Fruit fly (Drosophila melanogaster) whole organism, embryonic: ENCODE data around the gene Mst98Ca.

Experiments used
- Atf6 ChIP-seq: fragments of 200-800 bp; sonication (Bioruptor generic); IDR thresholded peaks from 2 replicates; pipeline ENCODE4 v1.3.6; 2022; ENCODE audit warnings: missing biosample characterization, missing genetic modification characterization
- B-H1 ChIP-seq: fragments of 200-800 bp; sonication (Bioruptor generic); IDR thresholded peaks from 3 replicates; pipeline ENCODE4 v1.3.6; 2022; ENCODE audit warnings: missing biosample characterization, missing genetic modification characterization
- C15 ChIP-seq: fragments of 200-800 bp; sonication (Bioruptor generic); IDR thresholded peaks from 3 replicates; pipeline ENCODE4 v1.3.6; 2022; ENCODE audit warnings: missing biosample characterization, missing genetic modification characterization
- CG12391 ChIP-seq: fragments of 200-800 bp; sonication (Bioruptor generic); optimal IDR thresholded peaks from 3 replicates; lab custom pipeline; 2018; ENCODE audit warnings: missing biosample characterization, mild to moderate bottlenecking, missing genetic modification characterization, moderate library complexity
- CG12942 ChIP-seq: fragments of 200-800 bp; sonication (Bioruptor generic); optimal IDR thresholded peaks from 3 replicates; lab custom pipeline; 2016; ENCODE audit warnings: missing biosample characterization, missing genetic modification characterization
- CG13123 ChIP-seq: fragments of 200-800 bp; sonication (Bioruptor generic); optimal IDR thresholded peaks from 2 replicates; lab custom pipeline; 2016; ENCODE audit warnings: missing biosample characterization, missing genetic modification characterization
- CG14965 ChIP-seq: fragments of 200-800 bp; sonication (Bioruptor generic); optimal IDR thresholded peaks from 2 replicates; lab custom pipeline; 2016; ENCODE audit warnings: missing biosample characterization, missing genetic modification characterization, borderline replicate concordance
- CG15073 ChIP-seq: fragments of 200-800 bp; sonication (Bioruptor generic); optimal IDR thresholded peaks from 2 replicates; lab custom pipeline; 2016; ENCODE audit warnings: missing biosample characterization, missing genetic modification characterization
- CG1602 ChIP-seq: fragments of 200-800 bp; sonication (Bioruptor generic); optimal IDR thresholded peaks from 3 replicates; lab custom pipeline; 2016; ENCODE audit warnings: missing biosample characterization, missing genetic modification characterization
- CG16813 ChIP-seq: fragments of 200-800 bp; sonication (Bioruptor generic); IDR thresholded peaks from 3 replicates; pipeline ENCODE4 v1.3.6; 2022; ENCODE audit warnings: missing biosample characterization, missing genetic modification characterization; ENCODE audit not compliant: partially characterized antibody
- CG17385 ChIP-seq: fragments of 200-800 bp; sonication (Bioruptor generic); optimal IDR thresholded peaks from 3 replicates; lab custom pipeline; 2018; ENCODE audit warnings: missing biosample characterization, mild to moderate bottlenecking, missing genetic modification characterization
- CG17912 ChIP-seq: fragments of 200-800 bp; sonication (Bioruptor generic); optimal IDR thresholded peaks from 2 replicates; lab custom pipeline; 2018; ENCODE audit warnings: missing biosample characterization, mild to moderate bottlenecking, missing genetic modification characterization
- CG2889 ChIP-seq: fragments of 200-800 bp; sonication (Bioruptor generic); IDR thresholded peaks from 3 replicates; pipeline ENCODE4 v1.3.6; 2022; ENCODE audit warnings: missing biosample characterization, missing genetic modification characterization
- CG34224 ChIP-seq: fragments of 200-800 bp; sonication (Bioruptor generic); IDR thresholded peaks from 3 replicates; pipeline ENCODE4 v1.3.6; 2022; ENCODE audit warnings: missing biosample characterization, missing genetic modification characterization; ENCODE audit not compliant: partially characterized antibody
- CG4404 ChIP-seq: fragments of 200-800 bp; sonication (Bioruptor generic); IDR thresholded peaks from 2 replicates; pipeline ENCODE4 v1.3.6; 2022; ENCODE audit warnings: missing biosample characterization, missing genetic modification characterization
- CG6765 ChIP-seq: fragments of 200-800 bp; sonication (Bioruptor generic); optimal IDR thresholded peaks from 3 replicates; lab custom pipeline; 2017; ENCODE audit warnings: missing biosample characterization, mild to moderate bottlenecking, missing genetic modification characterization
- CG7556 ChIP-seq: fragments of 200-800 bp; sonication (Bioruptor generic); optimal IDR thresholded peaks from 2 replicates; lab custom pipeline; 2017; ENCODE audit warnings: missing biosample characterization, mild to moderate bottlenecking, missing genetic modification characterization
- CG7786 ChIP-seq: fragments of 200-800 bp; sonication (Bioruptor generic); optimal IDR thresholded peaks from 2 replicates; lab custom pipeline; 2016; ENCODE audit warnings: missing biosample characterization, missing genetic modification characterization
- CG8765 ChIP-seq: fragments of 200-800 bp; sonication (Bioruptor generic); IDR thresholded peaks from 2 replicates; pipeline ENCODE4 v1.3.6; 2022; ENCODE audit warnings: missing biosample characterization, missing genetic modification characterization
- D19B ChIP-seq: fragments of 200-800 bp; sonication (Bioruptor generic); optimal IDR thresholded peaks from 2 replicates; lab custom pipeline; 2017; ENCODE audit warnings: missing biosample characterization, mild to moderate bottlenecking, missing genetic modification characterization
- Dad ChIP-seq: fragments of 200-800 bp; sonication (Bioruptor generic); optimal IDR thresholded peaks from 3 replicates; lab custom pipeline; 2016; ENCODE audit warnings: missing biosample characterization, missing genetic modification characterization
- Dip3 ChIP-seq: fragments of 200-800 bp; sonication (Bioruptor generic); optimal IDR thresholded peaks from 3 replicates; lab custom pipeline; 2016; ENCODE audit warnings: missing biosample characterization, missing genetic modification characterization
- E2f1 ChIP-seq: fragments of 200-800 bp; sonication (Bioruptor generic); IDR thresholded peaks from 2 replicates; pipeline ENCODE4 v1.3.6; 2022; ENCODE audit warnings: missing biosample characterization, missing genetic modification characterization
- ERR ChIP-seq: fragments of 200-800 bp; sonication (Bioruptor generic); optimal IDR thresholded peaks from 2 replicates; lab custom pipeline; 2016; ENCODE audit warnings: missing biosample characterization, missing genetic modification characterization
- Eip74EF ChIP-seq, 2 experiments: fragments of 200-800 bp in 1 of 2; fragments of >200 bp in 1 of 2; sonication (Bioruptor generic) in 1 of 2; optimal IDR thresholded peaks; 2 replicates each; lab custom pipeline; 2017 to 2019; ENCODE audit warnings: missing biosample characterization in 2 of 2, missing genetic modification characterization in 2 of 2, mild to moderate bottlenecking in 1 of 2, moderate library complexity in 1 of 2
- HmgD ChIP-seq: fragments of 200-800 bp; sonication (Bioruptor generic); optimal IDR thresholded peaks from 3 replicates; lab custom pipeline; 2016; ENCODE audit warnings: missing biosample characterization, missing genetic modification characterization
- Hmr ChIP-seq: fragments of 200-800 bp; sonication (Bioruptor generic); optimal IDR thresholded peaks from 3 replicates; lab custom pipeline; 2017; ENCODE audit warnings: mild to moderate bottlenecking, missing biosample characterization, missing genetic modification reagents, missing genetic modification characterization
- Hmx ChIP-seq: fragments of 200-800 bp; sonication (Bioruptor generic); optimal IDR thresholded peaks from 2 replicates; lab custom pipeline; 2016; ENCODE audit warnings: missing biosample characterization, missing genetic modification characterization
- Hr78 ChIP-seq, 2 experiments: fragments of 200-800 bp in 1 of 2; fragments of >200 bp in 1 of 2; sonication (Bioruptor generic) in 1 of 2; optimal IDR thresholded peaks; 2 replicates each; lab custom pipeline; 2017 to 2019; ENCODE audit warnings: missing biosample characterization in 2 of 2, missing genetic modification characterization in 2 of 2, mild to moderate bottlenecking in 1 of 2, moderate library complexity in 1 of 2
- Jarid2 ChIP-seq: fragments of 200-800 bp; sonication (Bioruptor generic); optimal IDR thresholded peaks from 3 replicates; lab custom pipeline; 2017; ENCODE audit warnings: mild to moderate bottlenecking, missing biosample characterization, missing genetic modification reagents, missing genetic modification characterization
- Max ChIP-seq: fragments of 200-800 bp; sonication (Bioruptor generic); optimal IDR thresholded peaks from 2 replicates; lab custom pipeline; 2016; ENCODE audit warnings: missing biosample characterization, mild to moderate bottlenecking, missing genetic modification characterization
- Neu2 ChIP-seq: fragments of 200-800 bp; sonication (Bioruptor generic); optimal IDR thresholded peaks from 3 replicates; lab custom pipeline; 2016; ENCODE audit warnings: missing biosample characterization, missing genetic modification characterization, borderline replicate concordance
- Nf-YA ChIP-seq: fragments of 200-800 bp; sonication (Bioruptor generic); IDR thresholded peaks from 2 replicates; pipeline ENCODE4 v1.3.6; 2022; ENCODE audit warnings: missing biosample characterization, missing genetic modification characterization
- Nf-YC ChIP-seq: fragments of 200-800 bp; optimal IDR thresholded peaks from 3 replicates; lab custom pipeline; 2019; ENCODE audit warnings: missing biosample characterization, mild to moderate bottlenecking, missing genetic modification characterization, moderate library complexity
- Sry-β ChIP-seq: fragments of 200-800 bp; sonication (Bioruptor generic); optimal IDR thresholded peaks from 2 replicates; lab custom pipeline; 2018; ENCODE audit warnings: missing biosample characterization, mild to moderate bottlenecking, missing genetic modification characterization, moderate library complexity
- croc ChIP-seq: fragments of 200-800 bp; sonication (Bioruptor generic); conservative IDR thresholded peaks from 3 replicates; pipeline ENCODE4 v1.3.6; 2022; ENCODE audit warnings: missing biosample characterization, missing genetic modification characterization
- dmrt99B ChIP-seq: fragments of 200-800 bp; sonication (Bioruptor generic); optimal IDR thresholded peaks from 2 replicates; lab custom pipeline; 2018; ENCODE audit warnings: missing biosample characterization, mild to moderate bottlenecking, missing genetic modification characterization, moderate library complexity
- dpn ChIP-seq, 2 experiments: fragments of 200-800 bp; sonication (Bioruptor generic); optimal IDR thresholded peaks; 3 replicates each; lab custom pipeline; 2016; ENCODE audit warnings: missing biosample characterization in 2 of 2, missing genetic modification characterization in 2 of 2
- ewg ChIP-seq: fragments of 200-800 bp; sonication (Bioruptor generic); optimal IDR thresholded peaks from 3 replicates; lab custom pipeline; 2017; ENCODE audit warnings: mild to moderate bottlenecking, missing biosample characterization, missing genetic modification reagents, missing genetic modification characterization
- gsb-n ChIP-seq: fragments of 200-800 bp; sonication (Bioruptor generic); optimal IDR thresholded peaks from 3 replicates; lab custom pipeline; 2018; ENCODE audit warnings: missing biosample characterization, mild to moderate bottlenecking, missing genetic modification characterization
- insv ChIP-seq, 2 experiments: fragments of 200-800 bp; sonication (Bioruptor generic); optimal IDR thresholded peaks; 3 replicates each; lab custom pipeline; 2016 to 2018; ENCODE audit warnings: missing biosample characterization in 2 of 2, missing genetic modification characterization in 2 of 2
- mam ChIP-seq: fragments of 200-800 bp; sonication (Bioruptor generic); optimal IDR thresholded peaks from 3 replicates; lab custom pipeline; 2016; ENCODE audit warnings: missing biosample characterization, missing genetic modification characterization
- otp ChIP-seq: fragments of 200-800 bp; sonication (Bioruptor generic); IDR thresholded peaks from 3 replicates; pipeline ENCODE4, ENCODE4 v1.3.6; 2022; ENCODE audit warnings: missing biosample characterization, missing genetic modification characterization
- pzg ChIP-seq: fragments of 200-800 bp; sonication (Bioruptor generic); optimal IDR thresholded peaks from 3 replicates; lab custom pipeline; 2018; ENCODE audit warnings: missing biosample characterization, mild to moderate bottlenecking, missing genetic modification characterization, moderate library complexity
- sqz ChIP-seq: fragments of 200-800 bp; sonication (Bioruptor generic); optimal IDR thresholded peaks from 3 replicates; lab custom pipeline; 2018; ENCODE audit warnings: missing biosample characterization, mild to moderate bottlenecking, missing genetic modification characterization
- tgo ChIP-seq: fragments of 200-800 bp; sonication (Bioruptor generic); IDR thresholded peaks from 3 replicates; pipeline ENCODE4 v1.3.6; 2022; ENCODE audit warnings: missing biosample characterization, missing genetic modification characterization
- zen2 ChIP-seq: fragments of 200-800 bp; sonication (Bioruptor generic); IDR thresholded peaks from 3 replicates; pipeline ENCODE4 v1.3.6; 2022; ENCODE audit warnings: missing biosample characterization, missing genetic modification characterization; ENCODE audit not compliant: partially characterized antibody
- zfh2 ChIP-seq: fragments of 200-800 bp; sonication (Bioruptor generic); optimal IDR thresholded peaks from 2 replicates; lab custom pipeline; 2016; ENCODE audit warnings: missing biosample characterization, missing genetic modification characterization

Gene Mst98Ca

DNA sequence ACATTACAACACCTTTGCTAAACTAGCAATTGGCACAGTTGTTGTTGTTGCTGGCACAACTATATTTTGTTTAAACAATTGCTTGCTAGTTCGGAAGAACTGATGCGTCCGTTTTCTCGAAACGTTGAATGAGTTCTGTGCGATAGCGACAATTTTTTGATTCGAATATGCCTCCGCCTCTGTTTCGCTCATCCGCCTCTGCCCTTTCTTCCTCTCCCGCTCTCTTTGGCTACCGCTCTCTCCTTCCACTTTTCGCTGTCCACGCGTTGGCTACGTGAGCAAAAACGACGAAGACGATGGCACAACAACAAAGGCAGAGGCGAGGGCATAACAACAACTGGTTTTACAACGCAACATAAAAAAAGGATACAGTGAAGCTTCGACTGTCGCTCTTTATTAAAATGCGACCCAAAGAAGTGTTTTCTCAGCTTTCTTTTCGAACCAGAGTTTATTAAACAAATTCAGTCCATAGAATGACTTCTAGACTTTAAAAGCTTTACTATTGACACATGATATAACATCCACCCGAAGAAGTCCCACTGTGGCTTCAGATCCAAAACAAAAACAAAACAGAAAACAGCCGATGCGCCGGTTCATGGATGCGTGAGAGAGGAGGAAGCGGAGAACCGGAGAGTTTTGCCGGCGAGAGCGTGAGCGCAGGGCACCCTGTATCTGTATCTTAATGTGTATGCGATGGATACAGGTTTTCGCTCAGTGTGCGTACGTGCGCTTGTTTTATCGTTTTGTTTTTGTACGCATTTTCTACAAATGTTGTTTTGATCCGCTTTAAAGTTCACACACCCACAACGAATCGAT, 35.2 kb downstream of the Mst98Ca start (continued):
- TF ChIP-seq sqz (GFP tag; lab: Kevin White, UChicago), result peak; percentile 100
- TF ChIP-seq B-H1 (GFP tag; lab: Robert Waterston, UW), result no peak
- peak; percentile 100 for TF ChIP-seq CG12391 (tag; lab: Kevin White, UChicago)
- peak; percentile 100 for TF ChIP-seq HmgD
- TF ChIP-seq CG17912, result peak; percentile 96
- peak; percentile 99 for TF ChIP-seq ERR (GFP tag; lab: Kevin White, UChicago)
- TF ChIP-seq CG8765 (GFP tag; lab: Robert Waterston, UW), result no peak
- peak; percentile 98 for TF ChIP-seq Hmx
- TF ChIP-seq Nf-YA (GFP tag; lab: Robert Waterston, UW), result no peak
- TF ChIP-seq ewg (GFP tag; lab: Kevin White, UChicago), result peak; percentile 99
- peak; percentile 100 for TF ChIP-seq zfh2 (GFP tag; lab: Kevin White, UChicago)
- peak; percentile 99 for TF ChIP-seq Neu2 (GFP tag; lab: Kevin White, UChicago)
- no peak for TF ChIP-seq Atf6 (GFP tag; lab: Robert Waterston, UW)
- no peak for TF ChIP-seq CG4404 (GFP tag; lab: Robert Waterston, UW)
- no peak for TF ChIP-seq tgo (GFP tag; lab: Robert Waterston, UW)
- TF ChIP-seq CG13123, result peak; percentile 99
- TF ChIP-seq otp (GFP tag; lab: Robert Waterston, UW), result no peak
- TF ChIP-seq CG34224 (GFP tag; lab: Robert Waterston, UW), result no peak
- peak; percentile 92 for TF ChIP-seq Nf-YC (tag; lab: Kevin White, UChicago)
- peak; percentile 99 for TF ChIP-seq Dip3 (GFP tag; lab: Kevin White, UChicago)
- TF ChIP-seq Jarid2 (GFP tag; lab: Kevin White, UChicago), result peak; percentile 88
- TF ChIP-seq insv (GFP tag; optimal IDR thresholded peaks at IDR 0.05; lab: Kevin White, UChicago), result peak; percentile 84 to 85
- peak; percentile 98 for TF ChIP-seq croc (GFP tag; lab: Robert Waterston, UW)
- no peak for TF ChIP-seq C15 (GFP tag; lab: Robert Waterston, UW)
- peak; percentile 44 for TF ChIP-seq pzg (GFP tag; lab: Kevin White, UChicago)
- TF ChIP-seq Sry-β (GFP tag; lab: Kevin White, UChicago), result peak; percentile 74
- TF ChIP-seq CG15073 (GFP tag; lab: Kevin White, UChicago), result peak; percentile 93
- TF ChIP-seq Hr78 (GFP tag; optimal IDR thresholded peaks at IDR 0.05; lab: Kevin White, UChicago), result peak in 1 of 2 experiments; percentile 96
- TF ChIP-seq CG7556 (GFP tag; lab: Kevin White, UChicago), result peak; percentile 100
- TF ChIP-seq Dad (GFP tag; lab: Kevin White, UChicago), result peak; percentile 100
- peak; percentile 100 for TF ChIP-seq mam (GFP tag; lab: Kevin White, UChicago)
- peak; percentile 100 for TF ChIP-seq dpn (GFP tag; optimal IDR thresholded peaks at IDR 0.05; lab: Kevin White, UChicago)
- no peak for TF ChIP-seq E2f1 (GFP tag; lab: Robert Waterston, UW)
- TF ChIP-seq CG17385 (GFP tag; lab: Kevin White, UChicago), result peak; percentile 99
- no peak for TF ChIP-seq zen2 (GFP tag; lab: Robert Waterston, UW)
- peak; percentile 100 for TF ChIP-seq Hmr (GFP tag; lab: Kevin White, UChicago)
- peak in 1 of 2 experiments; percentile 99 for TF ChIP-seq Eip74EF (GFP tag; optimal IDR thresholded peaks at IDR 0.05; lab: Kevin White, UChicago)
- TF ChIP-seq CG7786 (GFP tag; lab: Kevin White, UChicago), result peak; percentile 100
- peak; percentile 97 for TF ChIP-seq D19B (GFP tag; lab: Kevin White, UChicago)
- TF ChIP-seq CG1602 (GFP tag; lab: Kevin White, UChicago), result peak; percentile 99
- peak; percentile 99 for TF ChIP-seq CG12942 (GFP tag; lab: Kevin White, UChicago)
- TF ChIP-seq CG14965, result peak; percentile 93
- no peak for TF ChIP-seq CG2889 (GFP tag; lab: Robert Waterston, UW)
- TF ChIP-seq CG16813, result no peak
- peak; percentile 99 for TF ChIP-seq dmrt99B (tag; lab: Kevin White, UChicago)
- peak; percentile 99 for TF ChIP-seq Max (GFP tag; lab: Kevin White, UChicago)
- peak; percentile 99 for TF ChIP-seq CG6765 (GFP tag; lab: Kevin White, UChicago)
- peak; percentile 98 for TF ChIP-seq gsb-n (tag; lab: Kevin White, UChicago)
